Fruit fly (Drosophila melanogaster) whole organism, wandering third instar larva: ENCODE data around the gene baf.

Experiments used
- Abd-B ChIP-seq: fragments of >200 bp; optimal IDR thresholded peaks from 2 replicates; lab custom pipeline; 2017; ENCODE audit warnings: missing biosample characterization, missing genetic modification characterization
- CG9705 ChIP-seq: fragments of 200-800 bp; sonication (Bioruptor generic); optimal IDR thresholded peaks from 2 replicates; lab custom pipeline; 2018; ENCODE audit warnings: missing biosample characterization, mild to moderate bottlenecking, missing genetic modification characterization
- CrebA ChIP-seq: fragments of 200-800 bp; sonication (Bioruptor generic); optimal IDR thresholded peaks from 2 replicates; lab custom pipeline; 2016; ENCODE audit warnings: missing biosample characterization, mild to moderate bottlenecking, missing genetic modification characterization, borderline replicate concordance
- Dfd ChIP-seq: fragments of >200 bp; optimal IDR thresholded peaks from 2 replicates; lab custom pipeline; 2017; ENCODE audit warnings: missing biosample characterization, missing genetic modification characterization
- Hr78 ChIP-seq: fragments of >200 bp; optimal IDR thresholded peaks from 2 replicates; lab custom pipeline; 2017; ENCODE audit warnings: missing biosample characterization, missing genetic modification characterization
- Hr83 ChIP-seq: fragments of 200-300 bp; sonication (Bioruptor generic); optimal IDR thresholded peaks from 2 replicates; lab custom pipeline; 2016; ENCODE audit warnings: missing biosample characterization, mild to moderate bottlenecking, missing genetic modification characterization, moderate library complexity; ENCODE audit not compliant: poor library complexity, severe bottlenecking
- Jra ChIP-seq: sonication (Bioruptor generic); optimal IDR thresholded peaks from 2 replicates; lab custom pipeline; 2016; ENCODE audit warnings: missing biosample characterization, missing genetic modification characterization
- OdsH ChIP-seq: fragments of 200-800 bp; sonication (Bioruptor generic); optimal IDR thresholded peaks from 2 replicates; lab custom pipeline; 2016; ENCODE audit warnings: missing biosample characterization, mild to moderate bottlenecking, missing genetic modification characterization
- fru ChIP-seq: fragments of 200-800 bp; sonication (Bioruptor generic); optimal IDR thresholded peaks from 3 replicates; lab custom pipeline; 2016; ENCODE audit warnings: missing biosample characterization, mild to moderate bottlenecking, missing genetic modification characterization
- h ChIP-seq: fragments of 200-800 bp; sonication (Bioruptor generic); optimal IDR thresholded peaks from 3 replicates; lab custom pipeline; 2016; ENCODE audit warnings: missing biosample characterization, mild to moderate bottlenecking, missing genetic modification characterization
- lola ChIP-seq: fragments of >200 bp; optimal IDR thresholded peaks from 2 replicates; lab custom pipeline; 2017; ENCODE audit warnings: missing biosample characterization, missing genetic modification characterization
- pan ChIP-seq: fragments of >200 bp; optimal IDR thresholded peaks from 2 replicates; lab custom pipeline; 2017
- usp ChIP-seq: fragments of >200 bp; optimal IDR thresholded peaks from 2 replicates; lab custom pipeline; 2017; ENCODE audit warnings: missing biosample characterization, missing genetic modification characterization
- woc ChIP-seq: sonication (Bioruptor generic); optimal IDR thresholded peaks from 2 replicates; lab custom pipeline; 2016; ENCODE audit warnings: missing biosample characterization, mild to moderate bottlenecking, missing genetic modification characterization

DNA sequence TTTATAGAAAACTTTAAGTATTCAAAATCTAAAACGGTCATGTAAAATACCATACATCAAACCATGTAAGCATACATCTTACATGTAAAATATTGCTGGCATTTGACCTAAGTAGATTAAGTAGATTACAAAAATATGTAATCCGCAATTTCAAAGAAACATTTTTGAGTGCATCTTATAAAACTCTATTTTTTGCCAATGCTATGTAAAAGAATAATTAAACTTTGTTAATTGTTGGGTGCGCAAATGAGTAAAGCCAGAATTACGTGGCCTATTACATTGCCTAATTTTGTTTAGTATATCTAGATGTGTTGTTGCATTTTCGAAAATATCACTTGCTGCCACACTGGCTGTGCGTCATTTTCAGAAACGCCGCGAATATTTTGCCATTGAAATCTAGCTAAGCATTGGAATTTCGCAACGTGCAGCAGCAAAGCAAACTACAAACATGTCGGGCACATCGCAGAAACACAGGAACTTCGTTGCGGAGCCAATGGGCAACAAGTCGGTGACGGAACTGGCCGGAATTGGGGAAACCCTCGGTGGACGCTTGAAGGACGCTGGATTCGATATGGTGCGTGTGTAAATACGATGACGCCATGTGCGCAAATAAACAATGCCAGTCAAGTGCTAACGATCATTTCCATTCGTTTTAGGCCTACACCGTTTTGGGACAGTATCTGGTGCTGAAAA is at the start of gene baf:
- no peak for TF ChIP-seq Dfd (GFP tag; lab: Kevin White, UChicago)
- TF ChIP-seq CrebA (GFP tag; lab: Kevin White, UChicago), result no peak
- no peak for TF ChIP-seq Abd-B (GFP tag; lab: Kevin White, UChicago)
- TF ChIP-seq Hr78 (GFP tag; lab: Kevin White, UChicago), result no peak
- no peak for TF ChIP-seq h (GFP tag; lab: Kevin White, UChicago)
- no peak for TF ChIP-seq pan (lab: Kevin White, UChicago)
- TF ChIP-seq usp (GFP tag; lab: Kevin White, UChicago), result no peak
- no peak for TF ChIP-seq OdsH (GFP tag; lab: Kevin White, UChicago)
- TF ChIP-seq Hr83 (GFP tag; lab: Kevin White, UChicago), result no peak
- TF ChIP-seq lola, result no peak
- TF ChIP-seq fru (GFP tag; lab: Kevin White, UChicago), result no peak
- no peak for TF ChIP-seq Jra
- TF ChIP-seq woc (GFP tag; lab: Kevin White, UChicago), result no peak
- TF ChIP-seq CG9705 (GFP tag; lab: Kevin White, UChicago), result no peak
